Worm (Caenorhabditis elegans) whole organism, L2 larva: Measurements from ENCODE around the gene ceh-19.
A peak's percentile ranks its signal among the peaks of the same experiment; 100 is the strongest.
"Not testable (repeated sequence)": the region's sequence is repeated elsewhere in the genome, so short reads cannot be mapped to it uniquely, and the experiment has no call there.

ENCODE experiments used
- C34F6.9 ChIP-seq: fragments of 150-350 bp; optimal IDR thresholded peaks from 2 replicates; lab custom pipeline; 2014; ENCODE audit warnings: missing biosample characterization, missing genetic modification characterization
- F13H6.1 ChIP-seq: sonication (generic microtip); optimal IDR thresholded peaks from 2 replicates; lab custom pipeline; 2016; ENCODE audit warnings: missing genetic modification characterization, missing compliant biosample characterization
- R02D3.7 ChIP-seq: fragments of 150-350 bp; optimal IDR thresholded peaks from 2 replicates; lab custom pipeline; 2014; ENCODE audit warnings: missing biosample characterization, missing genetic modification characterization
- ZK546.5 ChIP-seq: sonication (generic microtip); optimal IDR thresholded peaks from 2 replicates; lab custom pipeline; 2017; ENCODE audit warnings: missing biosample characterization, missing genetic modification characterization
- alr-1 ChIP-seq: fragments of 150-350 bp; optimal IDR thresholded peaks from 2 replicates; lab custom pipeline; 2014; ENCODE audit warnings: missing biosample characterization, missing genetic modification characterization
- blmp-1 ChIP-seq: sonication (generic microtip); optimal IDR thresholded peaks from 2 replicates; lab custom pipeline; 2017; ENCODE audit warnings: missing genetic modification characterization, mild to moderate bottlenecking, missing compliant biosample characterization, antibody characterized with exemption, moderate library complexity; ENCODE audit not compliant: insufficient read depth
- ceh-82 ChIP-seq: fragments of 150-350 bp; optimal IDR thresholded peaks from 2 replicates; lab custom pipeline; 2014; ENCODE audit warnings: missing biosample characterization, missing genetic modification characterization
- crh-2 ChIP-seq: sonication (generic microtip); optimal IDR thresholded peaks from 2 replicates; lab custom pipeline; 2017; ENCODE audit warnings: missing biosample characterization, missing genetic modification characterization
- egl-27 ChIP-seq: sonication (generic microtip); optimal IDR thresholded peaks from 3 replicates; lab custom pipeline; 2017; ENCODE audit warnings: missing biosample characterization, missing genetic modification reagents, missing genetic modification characterization
- elt-3 ChIP-seq: sonication (generic microtip); optimal IDR thresholded peaks from 2 replicates; lab custom pipeline; 2017; ENCODE audit warnings: missing biosample characterization, missing genetic modification characterization
- fos-1 ChIP-seq: fragments of 150-350 bp; optimal IDR thresholded peaks from 2 replicates; lab custom pipeline; 2014; ENCODE audit warnings: missing biosample characterization, missing genetic modification characterization
- gmeb-1 ChIP-seq: fragments of 150-350 bp; optimal IDR thresholded peaks from 2 replicates; lab custom pipeline; 2014; ENCODE audit warnings: missing biosample characterization, missing genetic modification characterization
- lin-13 ChIP-seq: fragments of 150-350 bp; optimal IDR thresholded peaks from 2 replicates; lab custom pipeline; 2014; ENCODE audit warnings: missing biosample characterization, missing genetic modification reagents, missing genetic modification characterization
- lin-39 ChIP-seq: fragments of 150-350 bp; optimal IDR thresholded peaks from 2 replicates; lab custom pipeline; 2014; ENCODE audit warnings: missing biosample characterization, missing genetic modification reagents, missing genetic modification characterization
- lsy-2 ChIP-seq, 2 experiments: fragments of 150-350 bp in 1 of 2; sonication (generic microtip) in 1 of 2; optimal IDR thresholded peaks; 2 replicates each; lab custom pipeline; 2014 to 2017; ENCODE audit warnings: missing biosample characterization in 2 of 2, missing genetic modification characterization in 2 of 2
- mab-5 ChIP-seq: fragments of 150-350 bp; optimal IDR thresholded peaks from 2 replicates; lab custom pipeline; 2014; ENCODE audit warnings: missing biosample characterization, missing genetic modification characterization
- mbf-1 ChIP-seq: sonication (generic microtip); optimal IDR thresholded peaks from 2 replicates; lab custom pipeline; 2017; ENCODE audit warnings: missing biosample characterization, missing genetic modification characterization
- nhr-11 ChIP-seq: fragments of 150-350 bp; optimal IDR thresholded peaks from 2 replicates; lab custom pipeline; 2014; ENCODE audit warnings: missing biosample characterization, missing genetic modification characterization
- nhr-129 ChIP-seq: fragments of 150-350 bp; optimal IDR thresholded peaks from 2 replicates; lab custom pipeline; 2014; ENCODE audit warnings: missing biosample characterization, missing genetic modification characterization
- nhr-25 ChIP-seq: fragments of 150-350 bp; sonication (generic microtip); optimal IDR thresholded peaks from 3 replicates; lab custom pipeline; 2014; ENCODE audit warnings: missing biosample characterization, missing genetic modification characterization
- nhr-6 ChIP-seq: fragments of 150-350 bp; optimal IDR thresholded peaks from 2 replicates; lab custom pipeline; 2014; ENCODE audit warnings: missing biosample characterization, missing genetic modification characterization
- nhr-77 ChIP-seq: fragments of 150-350 bp; optimal IDR thresholded peaks from 2 replicates; lab custom pipeline; 2014; ENCODE audit warnings: missing biosample characterization, missing genetic modification characterization
- sem-4 ChIP-seq: fragments of 150-350 bp; optimal IDR thresholded peaks from 2 replicates; lab custom pipeline; 2014; ENCODE audit warnings: missing biosample characterization, missing genetic modification reagents, missing genetic modification characterization
- sma-3 ChIP-seq: sonication (generic microtip); optimal IDR thresholded peaks from 2 replicates; lab custom pipeline; 2016; ENCODE audit warnings: missing genetic modification reagents, missing genetic modification characterization, missing compliant biosample characterization
- sma-9 ChIP-seq, 2 experiments: fragments of 150-350 bp in 1 of 2; sonication (generic microtip) in 1 of 2; optimal IDR thresholded peaks; 2 replicates each; lab custom pipeline; 2014 to 2016; ENCODE audit warnings: missing genetic modification characterization in 2 of 2, mild to moderate bottlenecking in 1 of 2, missing biosample characterization in 1 of 2, missing compliant biosample characterization in 1 of 2, missing genetic modification reagents in 1 of 2, moderate library complexity in 1 of 2
- snpc-4 ChIP-seq: fragments of 150-350 bp; optimal IDR thresholded peaks from 2 replicates; lab custom pipeline; 2014; ENCODE audit warnings: missing biosample characterization, missing genetic modification characterization
- unc-39 ChIP-seq: fragments of 150-350 bp; optimal IDR thresholded peaks from 2 replicates; lab custom pipeline; 2014; ENCODE audit warnings: missing biosample characterization, missing genetic modification characterization
- unc-55 ChIP-seq: fragments of 150-350 bp; sonication (generic microtip); optimal IDR thresholded peaks from 3 replicates; lab custom pipeline; 2014; ENCODE audit warnings: missing biosample characterization, missing genetic modification reagents, missing genetic modification characterization
- unc-62 ChIP-seq: fragments of 150-350 bp; optimal IDR thresholded peaks from 2 replicates; lab custom pipeline; 2014; ENCODE audit warnings: missing biosample characterization, missing genetic modification reagents, missing genetic modification characterization
- zag-1 ChIP-seq: fragments of 150-350 bp; optimal IDR thresholded peaks from 2 replicates; lab custom pipeline; 2014; ENCODE audit warnings: missing biosample characterization, missing genetic modification characterization

The ceh-19 gene

ce11 chrIV:7958092-7958491 lies 2.3 kb upstream of the ceh-19 start:
- no peak for TF ChIP-seq egl-27 (tag; lab: Kevin White, UChicago)

ce11 chrIV:7957504-7957903 lies 1.8 kb upstream of the ceh-19 start, which contains the start of gene frpr-10:
Gene frpr-10, plus strand, starts transcription at chrIV:7957804.
- TF ChIP-seq C34F6.9 (tag; lab: Kevin White, UChicago) (no peak), nhr-6 (no peak)
- TF ChIP-seq, all 48 proteins: peak for 0

DNA sequence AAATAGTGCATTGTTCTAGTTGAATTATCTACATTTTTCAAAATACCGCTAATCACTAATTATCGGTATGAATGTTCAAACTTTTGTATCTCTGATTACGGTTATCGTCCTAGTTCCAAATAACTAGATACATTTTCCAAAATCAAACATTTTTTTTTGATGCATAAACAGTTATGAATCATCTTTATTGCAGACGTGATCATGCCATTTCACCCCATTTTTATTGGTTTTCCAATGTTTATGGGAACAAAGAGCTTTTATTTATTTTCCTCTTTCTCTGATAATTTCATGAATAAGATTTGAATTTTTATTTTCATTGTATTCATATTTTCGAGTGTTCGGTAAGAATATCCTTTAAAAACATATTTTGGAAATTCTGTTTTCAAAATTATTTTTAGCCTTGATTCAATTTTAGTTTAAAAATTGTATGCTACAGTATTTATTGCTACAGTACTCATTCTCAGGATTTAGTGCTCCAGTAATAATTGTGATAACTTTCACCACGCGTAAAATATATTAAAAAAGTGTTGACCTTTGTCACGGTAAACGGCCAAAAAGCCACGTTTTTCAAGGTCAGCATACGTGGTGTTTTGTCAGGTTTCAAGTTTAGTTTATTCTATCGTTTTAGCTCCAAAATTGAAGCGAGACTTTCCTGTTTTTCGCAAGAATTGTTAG lies 1.0 kb upstream of the ceh-19 start, which contains the start of gene csr-1:
csr-1 (plus strand) TSS at position 625 of the 675 bp plus-strand sequence.
- no peak for TF ChIP-seq blmp-1

DNA sequence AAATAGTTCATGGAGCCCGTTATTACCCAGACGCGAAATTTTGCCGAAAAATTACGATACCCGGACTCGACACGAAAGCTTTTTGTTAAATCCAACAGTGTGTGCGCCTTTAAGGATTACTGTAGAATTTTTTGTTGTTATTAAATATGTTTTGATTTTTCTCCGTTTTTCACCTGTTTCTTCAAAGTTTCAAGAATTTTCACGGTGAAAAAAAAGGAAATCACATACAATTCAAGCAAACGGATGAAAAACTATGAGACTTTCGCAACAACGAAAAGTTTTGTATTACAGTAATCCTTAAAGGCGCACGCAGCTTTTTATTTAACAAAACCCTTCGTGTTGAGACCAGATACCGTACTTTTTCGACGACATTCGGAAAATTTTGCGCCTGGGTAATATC lies 1.7 kb downstream of the ceh-19 start:
- TF ChIP-seq snpc-4 (tag; lab: Kevin White, UChicago) (no peak), nhr-77 (tag; lab: Kevin White, UChicago) (no peak), lin-39 (tag; lab: Kevin White, UChicago) (no peak), R02D3.7 (tag; lab: Kevin White, UChicago) (no peak), unc-55 (GFP tag; lab: Kevin White, UChicago) (no peak), ZK546.5 (no peak), sma-3 (GFP tag; lab: Kevin White, UChicago) (no peak)

DNA sequence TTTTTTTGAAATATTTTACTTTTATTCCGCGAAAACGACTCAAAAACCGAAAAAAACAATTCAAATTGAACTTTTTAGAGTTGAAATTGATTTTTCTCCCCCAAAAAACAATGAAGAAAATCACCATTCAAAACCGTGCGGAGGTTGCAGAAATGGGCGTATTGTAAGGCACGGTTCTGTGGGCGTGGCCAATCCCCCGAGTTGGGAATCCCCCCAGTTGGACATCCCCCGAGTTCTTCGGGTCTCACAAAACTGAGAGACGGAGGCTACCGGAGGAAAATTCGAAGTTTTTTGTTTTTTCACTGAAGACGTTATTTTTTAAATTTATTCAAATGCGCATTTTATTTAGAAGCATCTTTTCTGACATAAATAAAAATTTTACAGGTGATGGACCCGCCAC lies 7.5 kb downstream of the ceh-19 start, which contains the start of gene mcm-3AP:
mcm-3AP (plus strand) TSS at position 383 of the 400 bp plus-strand sequence.
- TF ChIP-seq F13H6.1 (tag; lab: Kevin White, UChicago) (peak; percentile 8), C34F6.9 (tag; lab: Kevin White, UChicago) (peak; percentile 2), unc-55 (GFP tag; lab: Kevin White, UChicago) (peak; percentile 48), lsy-2 (tag; optimal IDR thresholded peaks at IDR 0.05; lab: Kevin White, UChicago) (peak in 1 of 2 experiments; percentile 63)

- TF ChIP-seq gmeb-1 (tag; lab: Kevin White, UChicago) (peak; percentile 32), sma-3 (GFP tag; lab: Kevin White, UChicago) (peak; percentile 68), zag-1 (tag; lab: Kevin White, UChicago) (peak; percentile 49), snpc-4 (tag; lab: Kevin White, UChicago) (peak; percentile 7), lin-13 (GFP tag; lab: Kevin White, UChicago) (peak; percentile 65), C34F6.9 (tag; lab: Kevin White, UChicago) (peak; percentile 72), crh-2 (peak; percentile 33), nhr-129 (tag; lab: Kevin White, UChicago) (peak; percentile 74), nhr-25 (tag; lab: Kevin White, UChicago) (peak; percentile 24), sma-9 (GFP tag; optimal IDR thresholded peaks at IDR 0.05; lab: Kevin White, UChicago) (peak; percentile 75), F13H6.1 (tag; lab: Kevin White, UChicago) (peak; percentile 68), lsy-2 (tag; optimal IDR thresholded peaks at IDR 0.05; lab: Kevin White, UChicago) (peak; percentile 82 to 96), unc-55 (GFP tag; lab: Kevin White, UChicago) (peak; percentile 55)
- TF ChIP-seq sma-9 (tag; optimal IDR thresholded peaks at IDR 0.05; lab: Kevin White, UChicago) = not testable (repeated sequence)
Measured at ce11 chrIV:7946899-7947499, 8.8 kb downstream of the ceh-19 start, which contains the start of gene F20D12.12. Gene F20D12.12, plus strand, starts transcription at chrIV:7947440.

- TF ChIP-seq nhr-77 (tag; lab: Kevin White, UChicago) = no peak
- no peak for TF ChIP-seq alr-1 (tag; lab: Kevin White, UChicago)
- no peak for TF ChIP-seq fos-1
- TF ChIP-seq nhr-25 (tag; lab: Kevin White, UChicago) = no peak
- TF ChIP-seq zag-1 (tag; lab: Kevin White, UChicago) = no peak
- no peak for TF ChIP-seq unc-62 (GFP tag; lab: Kevin White, UChicago)
- TF ChIP-seq C34F6.9 (tag; lab: Kevin White, UChicago) = no peak
- no peak for TF ChIP-seq unc-39 (tag; lab: Kevin White, UChicago)
- TF ChIP-seq nhr-6 = no peak
- no peak for TF ChIP-seq sem-4 (tag; lab: Kevin White, UChicago)
- TF ChIP-seq unc-55 (GFP tag; lab: Kevin White, UChicago) = no peak
- no peak for TF ChIP-seq ceh-82 (tag; lab: Kevin White, UChicago)
- no peak for TF ChIP-seq mab-5 (tag; lab: Kevin White, UChicago)
- no peak for TF ChIP-seq elt-3 (tag; lab: Kevin White, UChicago)
- no peak for TF ChIP-seq lin-13 (GFP tag; lab: Kevin White, UChicago)
- no peak for TF ChIP-seq mbf-1 (tag; lab: Kevin White, UChicago)
- TF ChIP-seq R02D3.7 (tag; lab: Kevin White, UChicago) = no peak
- TF ChIP-seq nhr-129 (tag; lab: Kevin White, UChicago) = no peak
- TF ChIP-seq nhr-11 (tag; lab: Kevin White, UChicago) = no peak
- no peak for TF ChIP-seq lsy-2 (tag; optimal IDR thresholded peaks at IDR 0.05; lab: Kevin White, UChicago)
Measured at ce11 chrIV:7946457-7946856, 9.3 kb downstream of the ceh-19 start, which contains the start of gene czw-1. Gene czw-1, minus strand, starts transcription at chrIV:7946825.
